Fruit fly (Drosophila melanogaster) whole organism, embryonic: ENCODE data around the gene CG3626.
A peak's percentile ranks its signal among the peaks of the same experiment; 100 is the strongest.

Source experiments
- Abd-B ChIP-seq: fragments of 200-800 bp; sonication (Bioruptor generic); optimal IDR thresholded peaks from 2 replicates; lab custom pipeline; 2018; ENCODE audit warnings: missing biosample characterization, mild to moderate bottlenecking, missing genetic modification characterization, moderate library complexity
- Ada2b ChIP-seq: fragments of 200-800 bp; sonication (Bioruptor generic); IDR thresholded peaks from 2 replicates; pipeline ENCODE4 v1.3.6; 2022; ENCODE audit warnings: missing biosample characterization, missing genetic modification characterization
- Atf-2 ChIP-seq: fragments of 200-800 bp; sonication (Bioruptor generic); optimal IDR thresholded peaks from 2 replicates; lab custom pipeline; 2016; ENCODE audit warnings: missing biosample characterization, missing genetic modification characterization
- B-H2 ChIP-seq: fragments of 200-800 bp; sonication (Bioruptor generic); optimal IDR thresholded peaks from 2 replicates; lab custom pipeline; 2018; ENCODE audit warnings: missing biosample characterization, mild to moderate bottlenecking, missing genetic modification characterization
- CG10267 ChIP-seq: fragments of 200-800 bp; sonication (Bioruptor generic); optimal IDR thresholded peaks from 2 replicates; lab custom pipeline; 2018; ENCODE audit warnings: missing biosample characterization, mild to moderate bottlenecking, missing genetic modification characterization, moderate library complexity
- CG10979 ChIP-seq: fragments of 200-800 bp; sonication (Bioruptor generic); optimal IDR thresholded peaks from 2 replicates; lab custom pipeline; 2018; ENCODE audit warnings: missing biosample characterization, mild to moderate bottlenecking, missing genetic modification characterization, moderate library complexity
- CG11247 ChIP-seq: fragments of 200-800 bp; sonication (Bioruptor generic); IDR thresholded peaks from 2 replicates; pipeline ENCODE4 v1.3.6; 2022; ENCODE audit warnings: missing biosample characterization, missing genetic modification characterization
- CG11504 ChIP-seq: fragments of 200-800 bp; sonication (Bioruptor generic); optimal IDR thresholded peaks from 3 replicates; lab custom pipeline; 2019; ENCODE audit warnings: missing biosample characterization, mild to moderate bottlenecking, missing genetic modification characterization, moderate library complexity
- CG11723 ChIP-seq: fragments of 200-800 bp; sonication (Bioruptor generic); optimal IDR thresholded peaks from 2 replicates; lab custom pipeline; 2017; ENCODE audit warnings: missing biosample characterization, mild to moderate bottlenecking, missing genetic modification characterization
- CG12219 ChIP-seq: fragments of 200-800 bp; sonication (Bioruptor generic); optimal IDR thresholded peaks from 3 replicates; lab custom pipeline; 2018; ENCODE audit warnings: missing biosample characterization, mild to moderate bottlenecking, missing genetic modification characterization
- CG13775 ChIP-seq: fragments of 200-800 bp; sonication (Bioruptor generic); optimal IDR thresholded peaks from 3 replicates; lab custom pipeline; 2017; ENCODE audit warnings: missing biosample characterization, mild to moderate bottlenecking, missing genetic modification characterization
- CG14667 ChIP-seq: fragments of 200-800 bp; sonication (Bioruptor generic); IDR thresholded peaks from 2 replicates; pipeline ENCODE4 v1.3.6; 2022; ENCODE audit warnings: missing biosample characterization, missing genetic modification characterization
- CG15073 ChIP-seq: fragments of 200-800 bp; sonication (Bioruptor generic); optimal IDR thresholded peaks from 2 replicates; lab custom pipeline; 2016; ENCODE audit warnings: missing biosample characterization, missing genetic modification characterization
- CG1529 ChIP-seq: fragments of 200-800 bp; sonication (Bioruptor generic); optimal IDR thresholded peaks from 3 replicates; lab custom pipeline; 2018; ENCODE audit warnings: missing biosample characterization, missing genetic modification characterization
- CG17612 ChIP-seq: fragments of 200-800 bp; sonication (Bioruptor generic); IDR thresholded peaks from 2 replicates; pipeline ENCODE4 v1.3.6; 2022; ENCODE audit warnings: missing biosample characterization, missing genetic modification characterization
- CG1832 ChIP-seq: fragments of 200-800 bp; sonication (Bioruptor generic); optimal IDR thresholded peaks from 2 replicates; lab custom pipeline; 2017; ENCODE audit warnings: missing biosample characterization, mild to moderate bottlenecking, missing genetic modification characterization, inconsistent platforms
- CG2712 ChIP-seq: fragments of 200-800 bp; optimal IDR thresholded peaks from 3 replicates; lab custom pipeline; 2019; ENCODE audit warnings: missing biosample characterization, mild to moderate bottlenecking, missing genetic modification characterization, moderate library complexity
- CG31365 ChIP-seq: fragments of 200-800 bp; sonication (Bioruptor generic); optimal IDR thresholded peaks from 2 replicates; lab custom pipeline; 2018; ENCODE audit warnings: missing biosample characterization, mild to moderate bottlenecking, missing genetic modification characterization
- CG32532 ChIP-seq: fragments of 200-800 bp; sonication (Bioruptor generic); IDR thresholded peaks from 2 replicates; pipeline ENCODE4 v1.3.6; 2022; ENCODE audit warnings: missing biosample characterization, missing genetic modification characterization
- CG33213 ChIP-seq: fragments of 200-800 bp; sonication (Bioruptor generic); optimal IDR thresholded peaks from 3 replicates; lab custom pipeline; 2016; ENCODE audit warnings: missing biosample characterization, missing genetic modification characterization
- CG33557 ChIP-seq: fragments of 200-800 bp; sonication (Bioruptor generic); optimal IDR thresholded peaks from 2 replicates; lab custom pipeline; 2019; ENCODE audit warnings: missing biosample characterization, mild to moderate bottlenecking, missing genetic modification characterization, moderate library complexity
- CG7745 ChIP-seq: fragments of 200-800 bp; sonication (Bioruptor generic); optimal IDR thresholded peaks from 2 replicates; lab custom pipeline; 2018; ENCODE audit warnings: missing biosample characterization, mild to moderate bottlenecking, missing genetic modification characterization, moderate library complexity
- Camta ChIP-seq: fragments of 200-800 bp; sonication (Bioruptor generic); optimal IDR thresholded peaks from 2 replicates; lab custom pipeline; 2016; ENCODE audit warnings: missing biosample characterization, missing genetic modification characterization
- ERR ChIP-seq: fragments of 200-800 bp; sonication (Bioruptor generic); optimal IDR thresholded peaks from 2 replicates; lab custom pipeline; 2016; ENCODE audit warnings: missing biosample characterization, missing genetic modification characterization
- Ets65A ChIP-seq: fragments of 200-800 bp; sonication (Bioruptor generic); peaks from one replicate; lab custom pipeline; 2016; ENCODE audit warnings: missing biosample characterization, missing genetic modification characterization
- Ets97D ChIP-seq: fragments of 200-800 bp; sonication (Bioruptor generic); optimal IDR thresholded peaks from 3 replicates; lab custom pipeline; 2016; ENCODE audit warnings: missing biosample characterization, missing genetic modification characterization
- H15 ChIP-seq: fragments of 200-800 bp; sonication (Bioruptor generic); IDR thresholded peaks from 3 replicates; pipeline ENCODE4 v1.3.6; 2022; ENCODE audit warnings: missing biosample characterization, missing genetic modification characterization
- Neu2 ChIP-seq: fragments of 200-800 bp; sonication (Bioruptor generic); optimal IDR thresholded peaks from 3 replicates; lab custom pipeline; 2016; ENCODE audit warnings: missing biosample characterization, missing genetic modification characterization, borderline replicate concordance
- Rx ChIP-seq: fragments of 200-800 bp; sonication (Bioruptor generic); IDR thresholded peaks from 2 replicates; pipeline ENCODE4 v1.3.6; 2022; ENCODE audit warnings: missing biosample characterization, missing genetic modification characterization
- Usf ChIP-seq: fragments of 200-800 bp; sonication (Bioruptor generic); optimal IDR thresholded peaks from 2 replicates; lab custom pipeline; 2017; ENCODE audit warnings: missing genotype, missing biosample characterization, missing genetic modification characterization
- Vsx1 ChIP-seq: fragments of 200-800 bp; sonication (Bioruptor generic); optimal IDR thresholded peaks from 2 replicates; lab custom pipeline; 2017; ENCODE audit warnings: missing biosample characterization, mild to moderate bottlenecking, missing genetic modification characterization, missing genetic modification reagents
- Xrp1 ChIP-seq: fragments of 200-800 bp; sonication (Bioruptor generic); IDR thresholded peaks from 2 replicates; pipeline ENCODE4 v1.3.6; 2022; ENCODE audit warnings: missing biosample characterization, missing genetic modification characterization
- ase ChIP-seq: fragments of 200-800 bp; sonication (Bioruptor generic); IDR thresholded peaks from 3 replicates; pipeline ENCODE4 v1.3.6; 2022; ENCODE audit warnings: missing biosample characterization, missing genetic modification characterization
- az2 ChIP-seq: fragments of 200-800 bp; sonication (Bioruptor generic); optimal IDR thresholded peaks from 3 replicates; lab custom pipeline; 2016; ENCODE audit warnings: missing biosample characterization, missing genetic modification characterization
- bsh ChIP-seq, 2 experiments: fragments of 200-800 bp; sonication (Bioruptor generic); optimal IDR thresholded peaks; 2 replicates each; lab custom pipeline; 2017 to 2018; ENCODE audit warnings: mild to moderate bottlenecking in 2 of 2, missing biosample characterization in 2 of 2, missing genetic modification characterization in 2 of 2, moderate library complexity in 1 of 2
- cg ChIP-seq: fragments of 200-800 bp; sonication (Bioruptor generic); optimal IDR thresholded peaks from 3 replicates; lab custom pipeline; 2019; ENCODE audit warnings: missing biosample characterization, mild to moderate bottlenecking, missing genetic modification characterization, moderate library complexity
- chinmo ChIP-seq: fragments of 200-800 bp; sonication (Bioruptor generic); IDR thresholded peaks from 4 replicates; pipeline ENCODE4 v1.3.6; 2022; ENCODE audit warnings: missing biosample characterization, missing genetic modification characterization; ENCODE audit not compliant: partially characterized antibody
- da ChIP-seq: fragments of 200-800 bp; sonication (Bioruptor generic); optimal IDR thresholded peaks from 2 replicates; lab custom pipeline; 2016; ENCODE audit warnings: missing biosample characterization, missing genetic modification characterization
- emc ChIP-seq: fragments of 200-800 bp; sonication (Bioruptor generic); optimal IDR thresholded peaks from 2 replicates; lab custom pipeline; 2016; ENCODE audit warnings: missing biosample characterization, missing genetic modification characterization
- ewg ChIP-seq: fragments of 200-800 bp; sonication (Bioruptor generic); optimal IDR thresholded peaks from 3 replicates; lab custom pipeline; 2017; ENCODE audit warnings: mild to moderate bottlenecking, missing biosample characterization, missing genetic modification reagents, missing genetic modification characterization
- fu2 ChIP-seq: fragments of 200-800 bp; sonication (Bioruptor generic); optimal IDR thresholded peaks from 2 replicates; lab custom pipeline; 2016; ENCODE audit warnings: missing biosample characterization, missing genetic modification characterization
- lab ChIP-seq: fragments of 200-800 bp; sonication (Bioruptor generic); optimal IDR thresholded peaks from 3 replicates; lab custom pipeline; 2017; ENCODE audit warnings: missing biosample characterization, missing genetic modification characterization, mild to moderate bottlenecking, moderate library complexity, missing genetic modification reagents
- mirr ChIP-seq: fragments of 200-800 bp; sonication (Bioruptor generic); optimal IDR thresholded peaks from 3 replicates; lab custom pipeline; 2018; ENCODE audit warnings: missing biosample characterization, mild to moderate bottlenecking, missing genetic modification characterization
- pho ChIP-seq: fragments of 200-800 bp; sonication (Bioruptor generic); optimal IDR thresholded peaks from 2 replicates; lab custom pipeline; 2016; ENCODE audit warnings: missing biosample characterization, missing genetic modification characterization
- prd ChIP-seq, 3 experiments: fragments of >200 bp in 2 of 3; fragments of 200-800 bp in 1 of 3; sonication (Bioruptor generic) in 1 of 3; optimal IDR thresholded peaks in 2 of 3; IDR thresholded peaks in 1 of 3; 2 replicates in 2 of 3; 3 replicates in 1 of 3; pipeline versions ENCODE4 v1.3.6 to Lab custom; 2017 to 2022; ENCODE audit warnings: missing biosample characterization in 1 of 3, missing genetic modification characterization in 1 of 3
- row ChIP-seq: fragments of 200-800 bp; sonication (Bioruptor generic); IDR thresholded peaks from 3 replicates; pipeline ENCODE4 v1.3.6; 2022; ENCODE audit warnings: missing biosample characterization, missing genetic modification characterization
- tll ChIP-seq, 2 experiments: fragments of 200-800 bp in 1 of 2; fragments of >200 bp in 1 of 2; sonication (Bioruptor generic) in 1 of 2; optimal IDR thresholded peaks; 2 replicates each; lab custom pipeline; 2017 to 2019; ENCODE audit warnings: missing biosample characterization in 2 of 2, missing genetic modification characterization in 2 of 2, mild to moderate bottlenecking in 1 of 2, moderate library complexity in 1 of 2
- twi ChIP-seq: fragments of 200-800 bp; optimal IDR thresholded peaks from 2 replicates; lab custom pipeline; 2019; ENCODE audit warnings: missing biosample characterization, mild to moderate bottlenecking, missing genetic modification characterization, moderate library complexity
- z ChIP-seq: fragments of 200-800 bp; sonication (Bioruptor generic); IDR thresholded peaks from 3 replicates; pipeline ENCODE4 v1.3.6; 2022; ENCODE audit warnings: missing biosample characterization, missing genetic modification characterization
- zen2 ChIP-seq: fragments of 200-800 bp; sonication (Bioruptor generic); IDR thresholded peaks from 3 replicates; pipeline ENCODE4 v1.3.6; 2022; ENCODE audit warnings: missing biosample characterization, missing genetic modification characterization; ENCODE audit not compliant: partially characterized antibody

Gene CG3626

dm6 chrX:4411405-4411993, 45.3 kb downstream of the CG3626 start (continued):
- TF ChIP-seq z (GFP tag; lab: Robert Waterston, UW) (peak; percentile 99), Abd-B (no peak), CG10267 (no peak), CG12219 (GFP tag; lab: Kevin White, UChicago) (no peak), CG17612 (GFP tag; lab: Robert Waterston, UW) (no peak), CG31365 (no peak), Ets65A (no peak), CG7745 (tag; lab: Kevin White, UChicago) (no peak), CG1529 (GFP tag; lab: Kevin White, UChicago) (no peak), Camta (GFP tag; lab: Kevin White, UChicago) (no peak), CG32532 (GFP tag; lab: Robert Waterston, UW) (no peak), CG2712 (tag; lab: Kevin White, UChicago) (no peak), CG15073 (no peak), CG11504 (tag; lab: Kevin White, UChicago) (no peak), prd (optimal IDR thresholded peaks at IDR 0.05; lab: Kevin White, UChicago) (no peak), prd (GFP tag; IDR thresholded peaks at IDR 0.05; lab: Robert Waterston, UW) (no peak), Ada2b (no peak), ase (GFP tag; lab: Robert Waterston, UW) (no peak), tll (GFP tag; optimal IDR thresholded peaks at IDR 0.05; lab: Kevin White, UChicago) (peak; percentile 47 to 96), Xrp1 (no peak), Ets97D (GFP tag; lab: Kevin White, UChicago) (no peak), bsh (GFP tag; optimal IDR thresholded peaks at IDR 0.05; lab: Kevin White, UChicago) (no peak), mirr (no peak), emc (GFP tag; lab: Kevin White, UChicago) (no peak), pho (GFP tag; lab: Kevin White, UChicago) (no peak), CG14667 (no peak), da (GFP tag; lab: Kevin White, UChicago) (no peak), cg (GFP tag; lab: Kevin White, UChicago) (peak; percentile 98), CG33557 (no peak), fu2 (GFP tag; lab: Kevin White, UChicago) (no peak), Usf (GFP tag; lab: Kevin White, UChicago) (no peak), lab (GFP tag; lab: Kevin White, UChicago) (no peak), B-H2 (no peak), CG13775 (GFP tag; lab: Kevin White, UChicago) (no peak), Atf-2 (GFP tag; lab: Kevin White, UChicago) (no peak), CG11247 (GFP tag; lab: Robert Waterston, UW) (no peak), row (GFP tag; lab: Robert Waterston, UW) (no peak), CG33213 (no peak), CG11723 (no peak), Vsx1 (GFP tag; lab: Kevin White, UChicago) (no peak), ERR (no peak), Neu2 (GFP tag; lab: Kevin White, UChicago) (no peak), chinmo (peak; percentile 81; the same call in 1 of the 4 replicates), zen2 (GFP tag; lab: Robert Waterston, UW) (peak; percentile 44; the same call in 1 of the 3 replicates), twi (tag; lab: Kevin White, UChicago) (peak; percentile 46), Rx (GFP tag; lab: Robert Waterston, UW) (no peak), H15 (GFP tag; lab: Robert Waterston, UW) (no peak), CG10979 (no peak), ewg (GFP tag; lab: Kevin White, UChicago) (peak; percentile 94), az2 (no peak), CG1832 (peak; percentile 99)
